Fruit fly (Drosophila melanogaster) whole organism, embryonic: Measurements from ENCODE around the gene Polr3G.

ENCODE experiments used
- CG10274 ChIP-seq: fragments of 200-800 bp; sonication (Bioruptor generic); optimal IDR thresholded peaks from 3 replicates; lab custom pipeline; 2017; ENCODE audit warnings: missing biosample characterization, mild to moderate bottlenecking, missing genetic modification characterization
- CG10979 ChIP-seq: fragments of 200-800 bp; sonication (Bioruptor generic); optimal IDR thresholded peaks from 2 replicates; lab custom pipeline; 2018; ENCODE audit warnings: missing biosample characterization, mild to moderate bottlenecking, missing genetic modification characterization, moderate library complexity
- CG14965 ChIP-seq: fragments of 200-800 bp; sonication (Bioruptor generic); optimal IDR thresholded peaks from 2 replicates; lab custom pipeline; 2016; ENCODE audit warnings: missing biosample characterization, missing genetic modification characterization, borderline replicate concordance
- CG15269 ChIP-seq: fragments of 200-800 bp; sonication (Bioruptor generic); optimal IDR thresholded peaks from 2 replicates; lab custom pipeline; 2018; ENCODE audit warnings: missing biosample characterization, mild to moderate bottlenecking, missing genetic modification characterization, moderate library complexity
- CG15479 ChIP-seq: fragments of 200-800 bp; sonication (Bioruptor generic); optimal IDR thresholded peaks from 3 replicates; lab custom pipeline; 2019; ENCODE audit warnings: missing biosample characterization, mild to moderate bottlenecking, missing genetic modification characterization, moderate library complexity
- CG15514 ChIP-seq: fragments of 200-800 bp; sonication (Bioruptor generic); optimal IDR thresholded peaks from 3 replicates; lab custom pipeline; 2017; ENCODE audit warnings: missing biosample characterization, missing genetic modification characterization, mild to moderate bottlenecking, moderate library complexity, missing genetic modification reagents
- CG17328 ChIP-seq: fragments of 200-800 bp; sonication (Bioruptor generic); IDR thresholded peaks from 2 replicates; pipeline ENCODE4 v1.3.6; 2022; ENCODE audit warnings: missing biosample characterization, missing genetic modification characterization
- CG17568 ChIP-seq: fragments of 200-800 bp; sonication (Bioruptor generic); optimal IDR thresholded peaks from 2 replicates; lab custom pipeline; 2018; ENCODE audit warnings: missing biosample characterization, mild to moderate bottlenecking, missing genetic modification characterization, moderate library complexity
- CG2199 ChIP-seq: fragments of 200-800 bp; sonication (Bioruptor generic); IDR thresholded peaks from 3 replicates; pipeline ENCODE4 v1.3.6; 2022; ENCODE audit warnings: missing biosample characterization, missing genetic modification characterization
- CG2875 ChIP-seq: fragments of 200-800 bp; sonication (Bioruptor generic); optimal IDR thresholded peaks from 2 replicates; lab custom pipeline; 2017; ENCODE audit warnings: missing biosample characterization, mild to moderate bottlenecking, missing genetic modification characterization, missing genetic modification reagents
- CG30403 ChIP-seq: fragments of 200-800 bp; sonication (Bioruptor generic); optimal IDR thresholded peaks from 3 replicates; lab custom pipeline; 2016; ENCODE audit warnings: missing biosample characterization, missing genetic modification characterization
- CG31388 ChIP-seq: fragments of 200-800 bp; sonication (Bioruptor generic); optimal IDR thresholded peaks from 2 replicates; lab custom pipeline; 2016; ENCODE audit warnings: missing biosample characterization, missing genetic modification characterization
- CG42726 ChIP-seq: fragments of 200-800 bp; sonication (Bioruptor generic); IDR thresholded peaks from 2 replicates; pipeline ENCODE4 v1.3.6; 2022; ENCODE audit warnings: missing biosample characterization, missing genetic modification characterization; ENCODE audit not compliant: partially characterized antibody
- CG4404 ChIP-seq: fragments of 200-800 bp; sonication (Bioruptor generic); IDR thresholded peaks from 2 replicates; pipeline ENCODE4 v1.3.6; 2022; ENCODE audit warnings: missing biosample characterization, missing genetic modification characterization
- CG6854 ChIP-seq: fragments of 200-800 bp; sonication (Bioruptor generic); optimal IDR thresholded peaks from 3 replicates; lab custom pipeline; 2017; ENCODE audit warnings: missing biosample characterization, mild to moderate bottlenecking, missing genetic modification characterization
- CG8281 ChIP-seq: fragments of 200-800 bp; sonication (Bioruptor generic); optimal IDR thresholded peaks from 2 replicates; lab custom pipeline; 2018; ENCODE audit warnings: missing biosample characterization, mild to moderate bottlenecking, missing genetic modification characterization, moderate library complexity
- CG9727 ChIP-seq: fragments of 200-800 bp; sonication (Bioruptor generic); optimal IDR thresholded peaks from 3 replicates; lab custom pipeline; 2017; ENCODE audit warnings: missing biosample characterization, mild to moderate bottlenecking, missing genetic modification characterization
- CG9797 ChIP-seq: fragments of 200-800 bp; sonication (Bioruptor generic); optimal IDR thresholded peaks from 3 replicates; lab custom pipeline; 2018; ENCODE audit warnings: missing biosample characterization, mild to moderate bottlenecking, missing genetic modification characterization
- CG9817 ChIP-seq: fragments of 200-800 bp; sonication (Bioruptor generic); optimal IDR thresholded peaks from 2 replicates; lab custom pipeline; 2018; ENCODE audit warnings: missing biosample characterization, mild to moderate bottlenecking, missing genetic modification characterization, moderate library complexity
- CHES-1-like ChIP-seq: fragments of 200-800 bp; sonication (Bioruptor generic); optimal IDR thresholded peaks from 2 replicates; lab custom pipeline; 2016; ENCODE audit warnings: missing biosample characterization, missing genetic modification characterization
- Dp ChIP-seq: fragments of 200-800 bp; sonication (Bioruptor generic); optimal IDR thresholded peaks from 2 replicates; lab custom pipeline; 2018; ENCODE audit warnings: missing biosample characterization, mild to moderate bottlenecking, missing genetic modification characterization, moderate library complexity
- Fer3 ChIP-seq: fragments of 200-800 bp; sonication (Bioruptor generic); optimal IDR thresholded peaks from 2 replicates; lab custom pipeline; 2018; ENCODE audit warnings: missing biosample characterization, mild to moderate bottlenecking, missing genetic modification characterization, moderate library complexity
- Gug ChIP-seq: fragments of 200-800 bp; sonication (Bioruptor generic); IDR thresholded peaks from 4 replicates; pipeline ENCODE4 v1.3.6; 2022; ENCODE audit warnings: missing biosample characterization, missing genetic modification characterization
- Lim3 ChIP-seq: fragments of 200-800 bp; sonication (Bioruptor generic); IDR thresholded peaks from 2 replicates; pipeline ENCODE4 v1.3.6; 2022; ENCODE audit warnings: missing biosample characterization, missing genetic modification characterization
- NFAT ChIP-seq: fragments of 200-800 bp; sonication (Bioruptor generic); IDR thresholded peaks from 2 replicates; pipeline ENCODE4 v1.3.6; 2022; ENCODE audit warnings: missing biosample characterization, missing genetic modification characterization
- NfI ChIP-seq: fragments of 200-800 bp; sonication (Bioruptor generic); optimal IDR thresholded peaks from 3 replicates; lab custom pipeline; 2018; ENCODE audit warnings: missing biosample characterization, mild to moderate bottlenecking, missing genetic modification characterization, moderate library complexity
- Six4 ChIP-seq: fragments of 200-800 bp; sonication (Bioruptor generic); optimal IDR thresholded peaks from 2 replicates; lab custom pipeline; 2016; ENCODE audit warnings: missing biosample characterization, missing genetic modification characterization
- Spps ChIP-seq: fragments of 200-800 bp; sonication (Bioruptor generic); optimal IDR thresholded peaks from 2 replicates; lab custom pipeline; 2018; ENCODE audit warnings: missing biosample characterization, mild to moderate bottlenecking, missing genetic modification characterization
- Sry-δ ChIP-seq: fragments of 200-800 bp; sonication (Bioruptor generic); optimal IDR thresholded peaks from 2 replicates; lab custom pipeline; 2016; ENCODE audit warnings: missing biosample characterization, missing genetic modification characterization
- cato ChIP-seq: fragments of 200-800 bp; sonication (Bioruptor generic); optimal IDR thresholded peaks from 2 replicates; lab custom pipeline; 2016; ENCODE audit warnings: missing biosample characterization, missing genetic modification characterization, borderline replicate concordance
- caup ChIP-seq: fragments of 200-800 bp; sonication (Bioruptor generic); optimal IDR thresholded peaks from 3 replicates; lab custom pipeline; 2017; ENCODE audit warnings: missing biosample characterization, mild to moderate bottlenecking, missing genetic modification characterization, moderate library complexity; ENCODE audit not compliant: severe bottlenecking
- chif ChIP-seq, 2 experiments: fragments of 200-800 bp; sonication (Bioruptor generic); optimal IDR thresholded peaks; 3 replicates each; lab custom pipeline; 2016; ENCODE audit warnings: missing biosample characterization in 2 of 2, missing genetic modification characterization in 2 of 2
- dati ChIP-seq: fragments of 200-800 bp; sonication (Bioruptor generic); IDR thresholded peaks from 2 replicates; pipeline ENCODE4 v1.3.6; 2022; ENCODE audit warnings: missing biosample characterization, missing genetic modification characterization
- eve ChIP-seq, 2 experiments: fragments of >200 bp; optimal IDR thresholded peaks; 2 replicates each; lab custom pipeline; 2017; ENCODE audit warnings: missing biosample characterization in 2 of 2, missing genetic modification characterization in 2 of 2
- grau ChIP-seq: fragments of 200-800 bp; optimal IDR thresholded peaks from 3 replicates; lab custom pipeline; 2019; ENCODE audit warnings: missing biosample characterization, mild to moderate bottlenecking, missing genetic modification characterization, moderate library complexity
- gsb ChIP-seq: fragments of 200-800 bp; sonication (Bioruptor generic); IDR thresholded peaks from 2 replicates; pipeline ENCODE4 v1.3.6; 2022; ENCODE audit warnings: missing biosample characterization, missing genetic modification characterization
- h ChIP-seq: fragments of >200 bp; optimal IDR thresholded peaks from 2 replicates; lab custom pipeline; 2017
- hkb ChIP-seq, 2 experiments: fragments of 200-800 bp in 1 of 2; fragments of >200 bp in 1 of 2; sonication (Bioruptor generic) in 1 of 2; IDR thresholded peaks in 1 of 2; optimal IDR thresholded peaks in 1 of 2; 2 replicates each; pipeline versions ENCODE4 v1.3.6 to Lab custom; 2017 to 2022; ENCODE audit warnings: missing biosample characterization in 1 of 2, missing genetic modification characterization in 1 of 2
- ind ChIP-seq: fragments of 200-800 bp; sonication (Bioruptor generic); optimal IDR thresholded peaks from 3 replicates; lab custom pipeline; 2016; ENCODE audit warnings: missing biosample characterization, missing genetic modification characterization
- insv ChIP-seq, 2 experiments: fragments of 200-800 bp; sonication (Bioruptor generic); optimal IDR thresholded peaks; 3 replicates each; lab custom pipeline; 2016 to 2018; ENCODE audit warnings: missing biosample characterization in 2 of 2, missing genetic modification characterization in 2 of 2
- inv ChIP-seq: fragments of 200-800 bp; sonication (Bioruptor generic); IDR thresholded peaks from 2 replicates; pipeline ENCODE4 v1.3.6; 2022; ENCODE audit warnings: missing biosample characterization, missing genetic modification characterization; ENCODE audit not compliant: partially characterized antibody
- lmd ChIP-seq: fragments of 200-800 bp; sonication (Bioruptor generic); IDR thresholded peaks from 2 replicates; pipeline ENCODE4 v1.3.6; 2022; ENCODE audit warnings: missing biosample characterization, missing genetic modification characterization
- lola ChIP-seq, 3 experiments: fragments of >200 bp in 2 of 3; fragments of 200-800 bp in 1 of 3; sonication (Bioruptor generic) in 1 of 3; optimal IDR thresholded peaks; 2 replicates each; lab custom pipeline; 2017 to 2019; ENCODE audit warnings: missing biosample characterization in 3 of 3, missing genetic modification characterization in 3 of 3, mild to moderate bottlenecking in 1 of 3, moderate library complexity in 1 of 3
- pan ChIP-seq, 4 experiments: fragments of >200 bp in 3 of 4; fragments of 200-800 bp in 1 of 4; sonication (Bioruptor generic) in 1 of 4; optimal IDR thresholded peaks in 3 of 4; IDR thresholded peaks in 1 of 4; 2 replicates each; pipeline versions ENCODE4 v1.3.6 to Lab custom; 2017 to 2022; ENCODE audit warnings: missing biosample characterization in 2 of 4, missing genetic modification characterization in 2 of 4, mixed read lengths in 1 of 4
- sd ChIP-seq: fragments of 200-800 bp; sonication (Bioruptor generic); optimal IDR thresholded peaks from 3 replicates; lab custom pipeline; 2018; ENCODE audit warnings: missing biosample characterization, mild to moderate bottlenecking, missing genetic modification characterization, moderate library complexity
- stwl ChIP-seq: fragments of 200-800 bp; sonication (Bioruptor generic); optimal IDR thresholded peaks from 3 replicates; lab custom pipeline; 2018; ENCODE audit warnings: missing biosample characterization, mild to moderate bottlenecking, missing genetic modification characterization, moderate library complexity
- unpg ChIP-seq: fragments of 200-800 bp; sonication (Bioruptor generic); optimal IDR thresholded peaks from 3 replicates; lab custom pipeline; 2018; ENCODE audit warnings: missing biosample characterization, mild to moderate bottlenecking, missing genetic modification characterization, moderate library complexity
- vfl ChIP-seq: fragments of 200-800 bp; sonication (Bioruptor generic); optimal IDR thresholded peaks from 2 replicates; lab custom pipeline; 2016; ENCODE audit warnings: missing biosample characterization, missing genetic modification characterization
- zen2 ChIP-seq: fragments of 200-800 bp; sonication (Bioruptor generic); IDR thresholded peaks from 3 replicates; pipeline ENCODE4 v1.3.6; 2022; ENCODE audit warnings: missing biosample characterization, missing genetic modification characterization; ENCODE audit not compliant: partially characterized antibody

Polr3G gene

DNA sequence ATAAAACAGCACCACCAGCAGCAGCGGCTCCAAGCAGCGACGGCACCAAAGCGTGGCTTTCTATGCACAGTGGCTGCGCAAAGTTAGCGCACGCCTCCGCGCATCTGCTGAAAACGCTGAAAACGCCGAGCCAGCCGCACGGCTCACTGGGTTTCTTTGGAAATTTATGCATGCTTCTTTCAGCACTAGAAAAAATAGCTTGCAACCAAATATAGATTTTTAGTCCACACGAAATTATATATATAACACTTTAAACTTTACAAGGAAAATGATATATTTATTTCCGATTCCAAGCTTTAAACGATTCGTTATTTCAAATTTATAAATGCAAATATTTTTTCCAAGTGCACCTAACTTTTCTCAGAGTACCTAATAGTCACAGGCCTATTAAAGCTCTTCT lies 22.3 kb downstream of the Polr3G start (continued):
- TF ChIP-seq cato (peak; percentile 7), NfI (no peak), Fer3 (peak; percentile 18), stwl (tag; lab: Kevin White, UChicago) (no peak), Gug (GFP tag; lab: Robert Waterston, UW) (peak; percentile 37; the same call in 1 of the 4 replicates), CG15479 (no peak), NFAT (GFP tag; lab: Robert Waterston, UW) (no peak), unpg (peak; percentile 43), zen2 (GFP tag; lab: Robert Waterston, UW) (no peak), CG17568 (GFP tag; lab: Kevin White, UChicago) (no peak), CG6854 (GFP tag; lab: Kevin White, UChicago) (peak; percentile 1), CG9797 (GFP tag; lab: Kevin White, UChicago) (no peak), lola (GFP tag; optimal IDR thresholded peaks at IDR 0.05; lab: Kevin White, UChicago) (peak in 1 of 3 experiments; percentile 63), CG4404 (no peak), chif (GFP tag; optimal IDR thresholded peaks at IDR 0.05; lab: Kevin White, UChicago) (peak; percentile 4 to 32), CG2875 (no peak), h (lab: Kevin White, UChicago) (no peak), lmd (peak; percentile 23; the same call in 1 of the 2 replicates), Lim3 (GFP tag; lab: Robert Waterston, UW) (no peak), CG15269 (tag; lab: Kevin White, UChicago) (peak; percentile 54), inv (GFP tag; lab: Robert Waterston, UW) (no peak), caup (GFP tag; lab: Kevin White, UChicago) (no peak), CG10979 (tag; lab: Kevin White, UChicago) (peak; percentile 74), CG2199 (GFP tag; lab: Robert Waterston, UW) (no peak), CG30403 (GFP tag; lab: Kevin White, UChicago) (peak; percentile 45), CG17328 (GFP tag; lab: Robert Waterston, UW) (0 out of 2 replicates have a peak, but pooled peaks have one; percentile 28), Dp (GFP tag; lab: Kevin White, UChicago) (no peak), eve (GFP tag; optimal IDR thresholded peaks at IDR 0.05; lab: Kevin White, UChicago) (no peak), grau (peak; percentile 54), gsb (GFP tag; lab: Robert Waterston, UW) (no peak), CG31388 (GFP tag; lab: Kevin White, UChicago) (no peak), CG14965 (GFP tag; lab: Kevin White, UChicago) (no peak), CG42726 (GFP tag; lab: Robert Waterston, UW) (no peak), hkb (optimal IDR thresholded peaks at IDR 0.05; lab: Kevin White, UChicago) (no peak), hkb (GFP tag; IDR thresholded peaks at IDR 0.05; lab: Robert Waterston, UW) (peak; percentile 15; the same call in 1 of the 2 replicates), dati (no peak), CG15514 (GFP tag; lab: Kevin White, UChicago) (no peak), sd (tag; lab: Kevin White, UChicago) (no peak), Six4 (peak; percentile 21), CG9817 (no peak), Sry-δ (GFP tag; lab: Kevin White, UChicago) (no peak), CHES-1-like (GFP tag; lab: Kevin White, UChicago) (no peak), vfl (GFP tag; lab: Kevin White, UChicago) (no peak), insv (GFP tag; optimal IDR thresholded peaks at IDR 0.05; lab: Kevin White, UChicago) (no peak), CG10274 (no peak), pan (optimal IDR thresholded peaks at IDR 0.05; lab: Kevin White, UChicago) (no peak), pan (GFP tag; optimal IDR thresholded peaks at IDR 0.05 in 1 of 2, IDR thresholded peaks at IDR 0.05 in 1 of 2) (no peak), ind (GFP tag; lab: Kevin White, UChicago) (peak; percentile 38), CG8281 (tag; lab: Kevin White, UChicago) (no peak), CG9727 (peak; percentile 35), Spps (no peak)
